Fruit fly (Drosophila melanogaster): Measurements from ENCODE around the gene CG14995.

DNA sequence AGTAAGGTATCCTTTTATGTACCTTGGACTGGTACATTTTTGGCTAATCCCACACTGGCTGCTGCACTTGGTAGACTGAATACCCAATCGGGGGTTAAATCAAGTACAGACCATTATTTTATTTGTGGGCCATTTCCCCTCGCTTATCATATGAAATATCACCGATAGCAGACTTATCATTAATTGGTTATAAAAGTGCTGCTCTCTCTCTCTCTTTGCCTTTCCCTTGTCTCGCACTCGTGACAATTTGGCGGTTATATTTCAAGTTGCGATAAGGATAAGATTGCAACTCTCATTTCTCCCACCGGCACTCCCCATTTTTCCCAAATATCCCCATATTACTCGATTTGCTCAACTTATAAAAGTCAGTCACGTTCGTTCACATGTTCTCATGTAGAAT lies 12.6 kb upstream of the CG14995 start:
- no peak for TF ChIP-seq CG13204 (GFP tag; optimal IDR thresholded peaks at IDR 0.05)
- TF ChIP-seq CG14655 (GFP tag; optimal IDR thresholded peaks at IDR 0.05) = no peak
- no peak for TF ChIP-seq CG8159 (tag; optimal IDR thresholded peaks at IDR 0.05)
- TF ChIP-seq CG15710 (tag; optimal IDR thresholded peaks at IDR 0.05) = no peak
- TF ChIP-seq CG4496 (GFP tag; IDR thresholded peaks at IDR 0.05) = no peak
- TF ChIP-seq Pif1A (GFP tag; optimal IDR thresholded peaks at IDR 0.05) = no peak
- no peak for TF ChIP-seq CG17806 (tag; optimal IDR thresholded peaks at IDR 0.05)
- TF ChIP-seq rn (GFP tag; IDR thresholded peaks at IDR 0.05) = no peak
